Fruit fly (Drosophila melanogaster) Kc167 (cell line): Measurements from ENCODE around the gene Surf6.

Experiments used
- Myc ChIP-seq: fragments of >200 bp; optimal IDR thresholded peaks from 2 replicates; lab custom pipeline; 2017; ENCODE audit warnings: missing external identifiers
- h ChIP-seq: fragments of >200 bp; optimal IDR thresholded peaks from 3 replicates; lab custom pipeline; 2018; ENCODE audit warnings: missing external identifiers
- psq ChIP-seq: fragments of >200 bp; optimal IDR thresholded peaks from 2 replicates; lab custom pipeline; 2017; ENCODE audit warnings: missing external identifiers
- ttk ChIP-seq: sonication (Bioruptor generic); optimal IDR thresholded peaks from 2 replicates; lab custom pipeline; 2017; ENCODE audit warnings: missing external identifiers

DNA sequence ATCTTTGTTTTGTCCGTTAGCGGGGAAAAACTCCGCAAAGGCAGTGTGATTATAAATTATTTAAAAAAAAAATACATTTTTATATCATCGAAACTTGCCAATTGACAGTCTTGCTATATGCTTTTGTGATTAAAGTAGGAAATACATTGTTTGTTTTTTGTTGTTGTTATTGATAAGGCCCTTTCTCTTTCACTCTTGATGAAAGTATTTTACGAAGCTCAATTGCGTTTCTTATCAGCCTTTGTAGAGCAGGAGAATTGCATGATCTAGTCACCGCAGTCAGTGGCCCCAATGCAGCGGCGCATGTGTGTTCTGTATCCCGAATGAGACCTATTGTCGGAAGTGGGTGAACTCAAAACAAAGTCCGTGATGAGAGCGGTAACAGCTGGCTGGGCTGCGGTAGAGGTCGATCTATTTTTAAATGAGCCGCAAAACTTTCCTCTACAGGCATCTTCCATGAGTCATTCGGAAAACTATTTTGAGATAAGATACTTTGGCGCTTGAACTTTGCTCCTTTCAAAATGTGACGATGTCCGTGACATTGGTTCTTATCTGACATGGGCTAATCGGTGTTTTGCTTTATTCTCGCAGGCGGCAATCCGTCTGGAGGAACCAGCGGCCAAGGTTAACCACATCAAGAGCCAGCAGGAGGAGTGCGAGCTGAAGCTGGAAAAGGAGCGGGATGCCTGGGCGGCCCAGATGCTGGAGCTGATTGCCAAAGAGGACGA is 5.8 kb upstream of the Surf6 start:
- TF ChIP-seq psq (lab: Kevin White, UChicago) (no peak), Myc (lab: Kevin White, UChicago) (no peak), ttk (lab: Kevin White, UChicago) (no peak), h (no peak)
